Worm (Caenorhabditis elegans): ENCODE results near the gene srw-136.

DNA sequence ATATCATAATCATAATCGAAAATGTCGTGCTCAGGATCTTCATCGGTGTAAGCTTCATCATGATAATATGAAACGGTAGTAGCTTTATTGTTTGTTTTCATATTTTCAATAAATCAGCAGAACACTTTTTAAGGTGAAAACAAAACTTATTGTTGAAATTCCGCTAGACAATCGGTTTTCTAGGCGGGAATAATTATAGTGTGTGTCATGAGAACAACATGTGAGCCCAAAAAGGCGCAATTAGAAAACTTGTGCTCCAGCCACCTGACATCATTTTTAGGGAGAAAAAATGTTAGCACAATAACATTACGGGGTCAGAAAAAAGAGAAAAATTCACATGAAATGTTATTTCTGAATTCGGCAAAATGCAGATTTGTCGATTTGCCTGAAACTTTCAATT lies 23.9 kb upstream of the srw-136 start, which contains the start of gene srw-8:
- TF ChIP-seq nhr-237 (tag; optimal IDR thresholded peaks at IDR 0.05), result no peak
- no peak for TF ChIP-seq blmp-1 (tag; optimal IDR thresholded peaks at IDR 0.05)
- TF ChIP-seq ztf-11 (tag; optimal IDR thresholded peaks at IDR 0.05), result no peak
- no peak for TF ChIP-seq pha-4 (tag; optimal IDR thresholded peaks at IDR 0.05)
- no peak for TF ChIP-seq nhr-76 (tag; optimal IDR thresholded peaks at IDR 0.05)
- no peak for TF ChIP-seq snpc-4 (tag; optimal IDR thresholded peaks at IDR 0.05)
- TF ChIP-seq elt-1 (tag; optimal IDR thresholded peaks at IDR 0.05; ENCODE audit: borderline replicate concordance, insufficient read depth), result no peak
- no peak for TF ChIP-seq elt-3 (tag; optimal IDR thresholded peaks at IDR 0.05)

All from whole organism, mixed stage, embryonic.